Fruit fly (Drosophila melanogaster): ENCODE results near the gene CG4558.

dm6 chrX:6871746-6872145 lies 22.2 kb downstream of the CG4558 start:
- TF ChIP-seq fd96Ca (GFP tag; IDR thresholded peaks at IDR 0.05) = no peak
- TF ChIP-seq rn (GFP tag; IDR thresholded peaks at IDR 0.05) = no peak
- no peak for TF ChIP-seq EcR (GFP tag; optimal IDR thresholded peaks at IDR 0.05)
- TF ChIP-seq CG15710 (tag; optimal IDR thresholded peaks at IDR 0.05) = no peak
- no peak for TF ChIP-seq Ets98B (GFP tag; IDR thresholded peaks at IDR 0.05)
